Fruit fly (Drosophila melanogaster): Measurements from ENCODE around the gene Tk.

The Tk gene

dm6 chr3R:11962739-11963214 is 42.5 kb downstream of the Tk start, which contains the start of the genes CG3281 and aurA (continued):
- TF ChIP-seq CrebB (tag; optimal IDR thresholded peaks at IDR 0.05) (peak; percentile 36), org-1 (GFP tag; optimal IDR thresholded peaks at IDR 0.05) (no peak), nom (GFP tag; optimal IDR thresholded peaks at IDR 0.05) (peak; percentile 14), jumu (GFP tag; optimal IDR thresholded peaks at IDR 0.05) (peak; percentile 87), CG11398 (GFP tag; optimal IDR thresholded peaks at IDR 0.05) (peak; percentile 66), ash1 (GFP tag; optimal IDR thresholded peaks at IDR 0.05) (no peak), Dip3 (GFP tag; optimal IDR thresholded peaks at IDR 0.05) (peak; percentile 65), Dll (GFP tag; IDR thresholded peaks at IDR 0.05; ENCODE audit: partially characterized antibody) (peak; percentile 99), CG12104 (GFP tag; optimal IDR thresholded peaks at IDR 0.05) (peak; percentile 46), Ets97D (GFP tag; optimal IDR thresholded peaks at IDR 0.05) (peak; percentile 85), Hmr (GFP tag; optimal IDR thresholded peaks at IDR 0.05) (peak; percentile 81), Asciz (GFP tag; optimal IDR thresholded peaks at IDR 0.05) (no peak), CG16815 (GFP tag; optimal IDR thresholded peaks at IDR 0.05) (peak; percentile 64), wek (GFP tag; optimal IDR thresholded peaks at IDR 0.05) (no peak), ab (GFP tag; optimal IDR thresholded peaks at IDR 0.05) (no peak), psq (GFP tag; optimal IDR thresholded peaks at IDR 0.05) (peak; percentile 49), CG17186 (GFP tag; optimal IDR thresholded peaks at IDR 0.05) (peak; percentile 72), unpg (GFP tag; optimal IDR thresholded peaks at IDR 0.05) (peak; percentile 62), jing (GFP tag; optimal IDR thresholded peaks at IDR 0.05) (no peak), CG15479 (GFP tag; optimal IDR thresholded peaks at IDR 0.05) (no peak), Adf1 (GFP tag; IDR thresholded peaks at IDR 0.05) (no peak), z (GFP tag; IDR thresholded peaks at IDR 0.05) (no peak), CG11085 (GFP tag; IDR thresholded peaks at IDR 0.05) (peak; percentile 46; the same call in 1 of the 2 replicates), CG31224 (GFP tag; IDR thresholded peaks at IDR 0.05) (peak; percentile 18; the same call in 1 of the 2 replicates), CG9817 (tag; optimal IDR thresholded peaks at IDR 0.05) (peak; percentile 82), Mad (GFP tag; optimal IDR thresholded peaks at IDR 0.05) (peak; percentile 50), zfh2 (GFP tag; optimal IDR thresholded peaks at IDR 0.05) (peak; percentile 85), peb (GFP tag; IDR thresholded peaks at IDR 0.05) (no peak), CG8944 (GFP tag; optimal IDR thresholded peaks at IDR 0.05) (peak; percentile 74), Elba2 (GFP tag; optimal IDR thresholded peaks at IDR 0.05) (peak; percentile 84), fd96Cb (tag; optimal IDR thresholded peaks at IDR 0.05) (peak; percentile 24), CG34224 (GFP tag; IDR thresholded peaks at IDR 0.05; ENCODE audit: partially characterized antibody) (peak; percentile 94), bbx (GFP tag; IDR thresholded peaks at IDR 0.05; ENCODE audit: partially characterized antibody) (peak; percentile 92), wor (GFP tag; IDR thresholded peaks at IDR 0.05) (peak; percentile 16; the same call in 1 of the 2 replicates), pum (GFP tag; optimal IDR thresholded peaks at IDR 0.05) (peak; percentile 79), grau (tag; optimal IDR thresholded peaks at IDR 0.05) (peak; percentile 77), dpn (GFP tag; optimal IDR thresholded peaks at IDR 0.05) (peak; percentile 72 to 83), CG6654 (GFP tag; optimal IDR thresholded peaks at IDR 0.05) (no peak), CG9727 (GFP tag; optimal IDR thresholded peaks at IDR 0.05) (peak; percentile 76), sug (tag; optimal IDR thresholded peaks at IDR 0.05) (peak; percentile 86), CG2889 (GFP tag; IDR thresholded peaks at IDR 0.05) (no peak), Atf3 (GFP tag; optimal IDR thresholded peaks at IDR 0.05) (peak; percentile 49), her (GFP tag; optimal IDR thresholded peaks at IDR 0.05) (peak; percentile 50), ken (GFP tag; IDR thresholded peaks at IDR 0.05) (peak; percentile 65), Lim3 (GFP tag; IDR thresholded peaks at IDR 0.05) (no peak), CG6254 (GFP tag; optimal IDR thresholded peaks at IDR 0.05) (no peak), Dp (GFP tag; optimal IDR thresholded peaks at IDR 0.05) (peak; percentile 86), slbo (GFP tag; IDR thresholded peaks at IDR 0.05) (peak; percentile 77; the same call in 1 of the 2 replicates), CG10959 (GFP tag; IDR thresholded peaks at IDR 0.05) (no peak), Abd-B (GFP tag; optimal IDR thresholded peaks at IDR 0.05) (peak; percentile 87), gcm (GFP tag; optimal IDR thresholded peaks at IDR 0.05) (peak; percentile 49)
